Worm (Caenorhabditis elegans) whole organism, young adult: ENCODE results near the gene snap-29.

Source experiments
- B0336.3 ChIP-seq: fragments of 200-800 bp; sonication (Bioruptor generic); IDR thresholded peaks from 2 replicates; pipeline ENCODE4 v1.3.6; 2022; ENCODE audit warnings: missing genetic modification characterization, missing compliant biosample characterization
- C17E4.6 ChIP-seq: fragments of 200-800 bp; sonication (Bioruptor generic); IDR thresholded peaks from 2 replicates; pipeline ENCODE4 v1.3.6; 2022; ENCODE audit warnings: missing genetic modification reagents, missing genetic modification characterization, missing compliant biosample characterization
- F49E8.2 ChIP-seq: sonication (generic microtip); optimal IDR thresholded peaks from 3 replicates; lab custom pipeline; 2017; ENCODE audit warnings: missing genetic modification characterization, mild to moderate bottlenecking, missing compliant biosample characterization, antibody characterized with exemption, moderate library complexity; ENCODE audit not compliant: insufficient read depth
- F52B5.7 ChIP-seq: sonication (generic microtip); optimal IDR thresholded peaks from 2 replicates; lab custom pipeline; 2016; ENCODE audit warnings: mild to moderate bottlenecking, missing genetic modification characterization, missing compliant biosample characterization
- F57C9.4 ChIP-seq: sonication (generic microtip); optimal IDR thresholded peaks from 2 replicates; lab custom pipeline; 2017; ENCODE audit warnings: mild to moderate bottlenecking, missing genetic modification characterization, missing compliant biosample characterization
- K11D2.4 ChIP-seq: fragments of 200-800 bp; sonication (Bioruptor generic); IDR thresholded peaks from 2 replicates; pipeline ENCODE4 v1.3.6; 2022; ENCODE audit warnings: missing genetic modification reagents, missing genetic modification characterization, missing compliant biosample characterization
- T07F8.4 ChIP-seq: sonication (generic microtip); optimal IDR thresholded peaks from 2 replicates; lab custom pipeline; 2016; ENCODE audit warnings: mild to moderate bottlenecking, missing genetic modification characterization, moderate library complexity, missing compliant biosample characterization
- Y56A3A.18 ChIP-seq: fragments of 200-800 bp; sonication (Bioruptor generic); IDR thresholded peaks from 2 replicates; pipeline ENCODE4 v1.3.6; 2022; ENCODE audit warnings: missing genetic modification reagents, missing genetic modification characterization, missing compliant biosample characterization
- ZK185.1 ChIP-seq: sonication (generic microtip); optimal IDR thresholded peaks from 2 replicates; lab custom pipeline; 2016; ENCODE audit warnings: mild to moderate bottlenecking, missing genetic modification characterization, missing compliant biosample characterization; ENCODE audit not compliant: poor library complexity, severe bottlenecking
- ama-1 ChIP-seq, 3 experiments: fragments of 150-350 bp in 1 of 3; sonication (generic microtip) in 2 of 3; optimal IDR thresholded peaks; 2 replicates each; lab custom pipeline; 2014 to 2018; ENCODE audit warnings: missing biosample characterization in 2 of 3, missing genetic modification characterization in 2 of 3, missing genetic modification reagents in 2 of 3
- atf-7 ChIP-seq: sonication (generic microtip); optimal IDR thresholded peaks from 2 replicates; lab custom pipeline; 2017; ENCODE audit warnings: mild to moderate bottlenecking, missing genetic modification characterization, missing compliant biosample characterization
- athp-1 ChIP-seq: sonication (generic microtip); optimal IDR thresholded peaks from 2 replicates; lab custom pipeline; 2017; ENCODE audit warnings: mild to moderate bottlenecking, missing genetic modification characterization, missing compliant biosample characterization
- attf-6 ChIP-seq: fragments of 200-800 bp; sonication (Bioruptor generic); IDR thresholded peaks from 2 replicates; pipeline ENCODE4 v1.3.6; 2022; ENCODE audit warnings: missing genetic modification reagents, missing genetic modification characterization, missing compliant biosample characterization
- cebp-1 ChIP-seq, 2 experiments: fragments of 200-800 bp in 1 of 2; sonication (Bioruptor generic) in 1 of 2; sonication (generic microtip) in 1 of 2; IDR thresholded peaks in 1 of 2; optimal IDR thresholded peaks in 1 of 2; 2 replicates each; pipeline versions ENCODE4 v1.3.6 to Lab custom; 2017 to 2022; ENCODE audit warnings: missing compliant biosample characterization in 2 of 2, missing genetic modification characterization in 2 of 2, mild to moderate bottlenecking in 1 of 2, missing genetic modification reagents in 1 of 2, moderate library complexity in 1 of 2
- ceh-27 ChIP-seq: fragments of 200-800 bp; sonication (Bioruptor generic); optimal IDR thresholded peaks from 2 replicates; lab custom pipeline; 2018; ENCODE audit warnings: mild to moderate bottlenecking, missing genetic modification characterization, moderate library complexity, missing compliant biosample characterization
- ceh-79 ChIP-seq: sonication (generic microtip); optimal IDR thresholded peaks from 2 replicates; lab custom pipeline; 2017; ENCODE audit warnings: mild to moderate bottlenecking, missing genetic modification characterization, missing compliant biosample characterization
- dpff-1 ChIP-seq: sonication (generic microtip); optimal IDR thresholded peaks from 2 replicates; lab custom pipeline; 2017; ENCODE audit warnings: mild to moderate bottlenecking, missing genetic modification characterization, missing compliant biosample characterization
- dpl-1 ChIP-seq: fragments of 150-350 bp; optimal IDR thresholded peaks from 2 replicates; lab custom pipeline; 2014; ENCODE audit warnings: missing biosample characterization, missing genetic modification reagents, missing genetic modification characterization
- egl-18 ChIP-seq: fragments of 200-800 bp; sonication (Bioruptor generic); IDR thresholded peaks from 2 replicates; pipeline ENCODE4 v1.3.6; 2022; ENCODE audit warnings: missing genetic modification reagents, missing genetic modification characterization, missing compliant biosample characterization
- egl-44 ChIP-seq: fragments of 200-800 bp; sonication (Bioruptor generic); IDR thresholded peaks from 2 replicates; pipeline ENCODE4 v1.3.6; 2022; ENCODE audit warnings: missing genetic modification reagents, missing genetic modification characterization, missing compliant biosample characterization
- ets-4 ChIP-seq: fragments of 200-800 bp; sonication (Bioruptor generic); optimal IDR thresholded peaks from 2 replicates; lab custom pipeline; 2018; ENCODE audit warnings: mild to moderate bottlenecking, missing genetic modification characterization, missing compliant biosample characterization
- fkh-3 ChIP-seq: sonication (generic microtip); optimal IDR thresholded peaks from 2 replicates; lab custom pipeline; 2016; ENCODE audit warnings: mild to moderate bottlenecking, missing genetic modification characterization, missing compliant biosample characterization
- hmg-20 ChIP-seq: fragments of 200-800 bp; sonication (Bioruptor generic); IDR thresholded peaks from 2 replicates; pipeline ENCODE4 v1.3.6; 2022; ENCODE audit warnings: missing genetic modification reagents, missing genetic modification characterization, missing compliant biosample characterization
- hrde-1 ChIP-seq: sonication (generic microtip); optimal IDR thresholded peaks from 2 replicates; lab custom pipeline; 2016; ENCODE audit warnings: missing genetic modification characterization, mild to moderate bottlenecking, missing compliant biosample characterization, moderate library complexity, missing genotype, missing genetic modification reagents, borderline replicate concordance
- lir-1 ChIP-seq: fragments of 200-800 bp; sonication (Bioruptor generic); conservative IDR thresholded peaks from 2 replicates; pipeline ENCODE4 v1.3.6; 2022; ENCODE audit warnings: missing genetic modification reagents, missing genetic modification characterization, missing compliant biosample characterization
- lsy-27 ChIP-seq: sonication (generic microtip); optimal IDR thresholded peaks from 2 replicates; lab custom pipeline; 2017; ENCODE audit warnings: missing genetic modification characterization, mild to moderate bottlenecking, missing compliant biosample characterization, antibody characterized with exemption, missing genotype, borderline replicate concordance; ENCODE audit not compliant: insufficient read depth
- madf-8 ChIP-seq: fragments of 200-800 bp; sonication (Bioruptor generic); conservative IDR thresholded peaks from 2 replicates; pipeline ENCODE4 v1.3.6; 2022; ENCODE audit warnings: missing genetic modification reagents, missing genetic modification characterization, missing compliant biosample characterization
- mes-4 ChIP-seq: sonication (generic microtip); optimal IDR thresholded peaks from 2 replicates; lab custom pipeline; 2016; ENCODE audit warnings: missing genotype, missing genetic modification characterization, missing compliant biosample characterization
- nhr-120 ChIP-seq: fragments of 200-800 bp; sonication (Bioruptor generic); IDR thresholded peaks from 2 replicates; pipeline ENCODE4 v1.3.6; 2022; ENCODE audit warnings: missing genetic modification characterization, missing compliant biosample characterization
- nhr-27 ChIP-seq: fragments of 200-800 bp; sonication (Bioruptor generic); optimal IDR thresholded peaks from 2 replicates; lab custom pipeline; 2018; ENCODE audit warnings: mild to moderate bottlenecking, missing genetic modification characterization, moderate library complexity, missing compliant biosample characterization
- nhr-80 ChIP-seq: sonication (generic microtip); optimal IDR thresholded peaks from 2 replicates; lab custom pipeline; 2016; ENCODE audit warnings: missing genetic modification characterization, missing compliant biosample characterization
- pha-4 ChIP-seq: fragments of 150-350 bp; sonication (generic microtip); optimal IDR thresholded peaks from 2 replicates; lab custom pipeline; 2014; ENCODE audit warnings: missing biosample characterization, missing genetic modification reagents, missing genetic modification characterization
- rec-8 ChIP-seq, 2 experiments: sonication (generic microtip); optimal IDR thresholded peaks; 2 replicates each; lab custom pipeline; 2016; ENCODE audit warnings: mild to moderate bottlenecking in 2 of 2, missing genetic modification characterization in 2 of 2, missing genetic modification reagents in 2 of 2, missing genotype in 2 of 2, missing biosample characterization in 1 of 2, missing compliant biosample characterization in 1 of 2, moderate library complexity in 1 of 2
- sdz-38 ChIP-seq: sonication (generic microtip); optimal IDR thresholded peaks from 2 replicates; lab custom pipeline; 2016; ENCODE audit warnings: missing genotype, missing genetic modification characterization, missing compliant biosample characterization
- snpc-1.1 ChIP-seq: sonication (generic microtip); optimal IDR thresholded peaks from 2 replicates; lab custom pipeline; 2017; ENCODE audit warnings: missing genetic modification characterization, mild to moderate bottlenecking, missing compliant biosample characterization, antibody characterized with exemption, moderate library complexity, missing genotype, missing genetic modification reagents; ENCODE audit not compliant: insufficient read depth
- somi-1 ChIP-seq: fragments of 200-800 bp; sonication (Bioruptor generic); optimal IDR thresholded peaks from 2 replicates; lab custom pipeline; 2018; ENCODE audit warnings: mild to moderate bottlenecking, missing genetic modification characterization, missing compliant biosample characterization
- sptf-2 ChIP-seq: fragments of 200-800 bp; sonication (Bioruptor generic); optimal IDR thresholded peaks from 2 replicates; lab custom pipeline; 2018; ENCODE audit warnings: mild to moderate bottlenecking, missing genetic modification characterization, missing compliant biosample characterization
- tlf-1 ChIP-seq: fragments of 200-800 bp; sonication (Bioruptor generic); optimal IDR thresholded peaks from 2 replicates; lab custom pipeline; 2018; ENCODE audit warnings: mild to moderate bottlenecking, missing genetic modification characterization, missing compliant biosample characterization
- zfh-2 ChIP-seq: fragments of 200-800 bp; sonication (Bioruptor generic); conservative IDR thresholded peaks from 2 replicates; pipeline ENCODE4 v1.3.6; 2022; ENCODE audit warnings: missing genetic modification reagents, missing genetic modification characterization, missing compliant biosample characterization
- zim-3 ChIP-seq: sonication (generic microtip); optimal IDR thresholded peaks from 2 replicates; lab custom pipeline; 2017; ENCODE audit warnings: mild to moderate bottlenecking, missing genetic modification characterization, moderate library complexity, missing compliant biosample characterization
- ztf-25 ChIP-seq: fragments of 200-800 bp; sonication (Bioruptor generic); IDR thresholded peaks from 2 replicates; pipeline ENCODE4 v1.3.6; 2022; ENCODE audit warnings: missing genetic modification reagents, missing genetic modification characterization, missing compliant biosample characterization
- ztf-26 ChIP-seq: sonication (generic microtip); optimal IDR thresholded peaks from 2 replicates; lab custom pipeline; 2017; ENCODE audit warnings: missing genetic modification characterization, missing compliant biosample characterization
- ztf-3 ChIP-seq: fragments of 200-800 bp; sonication (Bioruptor generic); optimal IDR thresholded peaks from 2 replicates; lab custom pipeline; 2018; ENCODE audit warnings: mild to moderate bottlenecking, missing genetic modification characterization, missing compliant biosample characterization
- ztf-6 ChIP-seq: fragments of 200-800 bp; sonication (Bioruptor generic); IDR thresholded peaks from 2 replicates; pipeline ENCODE4 v1.3.6; 2022; ENCODE audit warnings: missing genetic modification reagents, missing genetic modification characterization, missing compliant biosample characterization

The snap-29 gene

DNA sequence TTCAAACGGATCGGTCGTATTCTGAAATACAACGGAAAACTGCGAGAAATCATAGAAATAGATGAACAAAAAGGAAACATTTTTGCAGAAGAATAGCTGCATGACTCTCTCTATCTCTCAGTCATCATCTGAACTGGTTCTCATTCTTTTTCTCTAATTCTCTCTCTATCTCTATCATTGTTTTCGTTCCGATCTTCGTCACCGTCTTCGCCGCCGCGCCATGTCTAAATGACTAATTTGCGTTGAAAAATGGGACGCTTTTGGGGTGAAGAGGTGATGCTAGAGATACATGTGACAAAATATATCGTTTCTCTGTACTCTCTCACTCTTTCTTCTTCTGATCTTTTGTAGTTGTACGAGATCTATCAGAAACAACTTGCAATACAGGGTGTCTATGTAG is 4.4 kb downstream of the snap-29 start (continued):
- TF ChIP-seq F49E8.2 (tag; lab: Kevin White, UChicago) = no peak
- no peak for TF ChIP-seq atf-7 (tag; lab: Kevin White, UChicago)
- TF ChIP-seq ama-1 (optimal IDR thresholded peaks at IDR 0.05; lab: Kevin White, UChicago) = no peak
- no peak for TF ChIP-seq ama-1 (GFP tag; optimal IDR thresholded peaks at IDR 0.05; lab: Kevin White, UChicago)

DNA sequence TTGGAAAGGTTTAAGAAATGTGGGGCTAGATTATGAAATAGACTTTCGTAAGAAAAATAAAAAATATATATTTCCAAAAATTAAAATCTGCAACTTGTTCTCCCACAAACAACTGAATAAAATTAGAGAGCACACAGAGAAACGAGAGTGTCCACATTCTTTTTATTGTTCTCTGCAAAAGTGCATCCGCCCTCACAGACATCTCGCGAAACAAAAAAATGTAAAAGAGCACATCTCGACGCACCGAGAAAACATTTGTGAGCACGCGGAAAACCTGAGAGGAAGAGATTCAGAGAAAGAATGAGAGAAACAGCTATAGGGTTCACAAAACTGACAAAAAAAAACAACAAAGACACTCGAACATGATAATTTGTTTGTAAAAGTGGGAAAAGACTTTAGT is 6.0 kb downstream of the snap-29 start:
- TF ChIP-seq K11D2.4 (GFP tag; lab: Robert Waterston, UW) (no peak), nhr-27 (no peak), ztf-3 (GFP tag; lab: Kevin White, UChicago) (no peak), madf-8 (no peak), ets-4 (no peak), snpc-1.1 (no peak), B0336.3 (GFP tag; lab: Robert Waterston, UW) (no peak), cebp-1 (GFP tag; IDR thresholded peaks at IDR 0.05; lab: Robert Waterston, UW) (no peak), cebp-1 (tag; optimal IDR thresholded peaks at IDR 0.05; lab: Kevin White, UChicago) (peak; percentile 68)
- TF ChIP-seq, all 124 proteins: peak for 1

DNA sequence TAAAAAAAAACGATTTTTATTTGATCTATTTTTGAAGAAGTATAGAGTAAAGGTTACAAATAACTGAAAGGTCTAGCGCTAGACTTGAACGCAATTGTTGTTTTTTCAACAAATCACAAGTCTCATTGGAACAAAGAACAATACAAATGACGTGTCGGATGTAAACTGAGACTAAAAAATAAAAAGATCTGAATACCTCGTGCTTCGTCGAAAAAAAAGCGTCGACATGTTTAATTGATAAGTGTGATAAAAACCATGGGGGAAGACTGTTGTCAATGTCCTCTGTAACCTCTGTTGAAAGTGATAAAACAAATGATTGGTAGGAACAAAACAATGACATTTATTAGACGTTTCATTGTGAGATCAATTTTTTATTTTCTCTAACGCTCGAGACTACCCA is 6.7 kb downstream of the snap-29 start:
- TF ChIP-seq athp-1 (no peak), C17E4.6 (GFP tag; lab: Robert Waterston, UW) (no peak), attf-6 (GFP tag; lab: Robert Waterston, UW) (no peak), F52B5.7 (no peak), tlf-1 (no peak), ztf-6 (no peak), lir-1 (no peak), dpff-1 (tag; lab: Kevin White, UChicago) (no peak), ceh-79 (tag; lab: Kevin White, UChicago) (no peak), zfh-2 (no peak), K11D2.4 (GFP tag; lab: Robert Waterston, UW) (no peak), lsy-27 (tag; lab: Kevin White, UChicago) (no peak), ZK185.1 (tag; lab: Kevin White, UChicago) (no peak), ztf-3 (GFP tag; lab: Kevin White, UChicago) (no peak), hmg-20 (no peak), sptf-2 (no peak), F57C9.4 (no peak), fkh-3 (tag; lab: Kevin White, UChicago) (no peak), pha-4 (tag; lab: Kevin White, UChicago) (no peak), snpc-1.1 (no peak), atf-7 (tag; lab: Kevin White, UChicago) (peak; percentile 47), madf-8 (no peak), mes-4 (no peak), Y56A3A.18 (GFP tag; lab: Robert Waterston, UW) (no peak), egl-44 (GFP tag; lab: Robert Waterston, UW) (no peak), rec-8 (tag; optimal IDR thresholded peaks at IDR 0.05; lab: Kevin White, UChicago) (no peak), egl-18 (GFP tag; lab: Robert Waterston, UW) (no peak), nhr-27 (no peak), ceh-27 (GFP tag; lab: Kevin White, UChicago) (no peak), zim-3 (tag; lab: Kevin White, UChicago) (no peak), nhr-80 (tag; lab: Kevin White, UChicago) (peak; percentile 90), hrde-1 (tag; lab: Kevin White, UChicago) (no peak), nhr-120 (GFP tag; lab: Robert Waterston, UW) (no peak), dpl-1 (GFP tag; lab: Kevin White, UChicago) (no peak), T07F8.4 (tag; lab: Kevin White, UChicago) (no peak), somi-1 (GFP tag; lab: Kevin White, UChicago) (peak; percentile 65), sdz-38 (tag; lab: Kevin White, UChicago) (no peak), ztf-25 (GFP tag; lab: Robert Waterston, UW) (no peak), ztf-26 (tag; lab: Kevin White, UChicago) (peak; percentile 75)
